Fruit fly (Drosophila melanogaster): Measurements from ENCODE around the gene CG18094.

Gene CG18094

DNA sequence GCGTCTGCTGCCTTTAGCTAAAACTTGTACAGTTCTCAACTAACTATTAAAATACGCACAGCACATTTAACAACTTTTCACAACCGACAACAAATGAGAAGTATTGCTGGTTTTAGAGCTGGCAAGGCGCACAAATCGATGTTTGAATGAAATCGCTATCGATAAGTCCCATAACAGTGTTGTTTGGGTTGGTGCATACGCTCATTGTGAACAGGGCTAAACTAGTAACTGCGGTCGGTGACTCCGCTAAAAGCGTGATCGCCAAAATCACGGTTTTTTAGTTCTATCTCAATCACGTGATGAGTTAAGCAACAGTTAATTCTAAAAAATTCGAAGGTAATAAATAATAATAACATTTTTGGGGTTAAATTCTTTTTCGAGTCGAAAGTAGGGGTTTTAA, 36.7 kb upstream of the CG18094 start, which contains the start of gene Top2 (continued):
- no peak for TF ChIP-seq h (optimal IDR thresholded peaks at IDR 0.05)
- peak; percentile 37; the same call in 1 of the 3 replicates for TF ChIP-seq zfh1 (GFP tag; IDR thresholded peaks at IDR 0.05)
- TF ChIP-seq CG8359 (GFP tag; optimal IDR thresholded peaks at IDR 0.05; ENCODE audit: borderline replicate concordance) = no peak
- no peak for TF ChIP-seq usp (GFP tag; optimal IDR thresholded peaks at IDR 0.05)
- TF ChIP-seq Opbp (GFP tag; IDR thresholded peaks at IDR 0.05; ENCODE audit: partially characterized antibody) = peak; percentile 88
- TF ChIP-seq CG6791 (GFP tag; IDR thresholded peaks at IDR 0.05; ENCODE audit: partially characterized antibody) = peak; percentile 94
- TF ChIP-seq oc (tag; optimal IDR thresholded peaks at IDR 0.05) = peak; percentile 22
- no peak for TF ChIP-seq CG7372 (GFP tag; IDR thresholded peaks at IDR 0.05)
- peak; percentile 95 for TF ChIP-seq HmgD (GFP tag; optimal IDR thresholded peaks at IDR 0.05)
- no peak for TF ChIP-seq CG1647 (GFP tag; optimal IDR thresholded peaks at IDR 0.05)
- no peak for TF ChIP-seq CG3726 (GFP tag; IDR thresholded peaks at IDR 0.05)
- TF ChIP-seq CG4360 (GFP tag; IDR thresholded peaks at IDR 0.05) = no peak
- TF ChIP-seq Oli (tag; optimal IDR thresholded peaks at IDR 0.05) = no peak
- TF ChIP-seq CG6683 (GFP tag; optimal IDR thresholded peaks at IDR 0.05) = no peak
- TF ChIP-seq CG32532 (GFP tag; IDR thresholded peaks at IDR 0.05) = no peak
- peak; percentile 92 for TF ChIP-seq Med (GFP tag)
- peak; percentile 63 for TF ChIP-seq CG34224 (GFP tag; IDR thresholded peaks at IDR 0.05; ENCODE audit: partially characterized antibody)
- TF ChIP-seq gsb-n (tag; optimal IDR thresholded peaks at IDR 0.05) = peak; percentile 27
- no peak for TF ChIP-seq tll (GFP tag; optimal IDR thresholded peaks at IDR 0.05)
- TF ChIP-seq chn (GFP tag; optimal IDR thresholded peaks at IDR 0.05) = peak; percentile 25
- TF ChIP-seq CG30403 (GFP tag; optimal IDR thresholded peaks at IDR 0.05) = peak; percentile 27
- no peak for TF ChIP-seq slp2 (GFP tag; optimal IDR thresholded peaks at IDR 0.05)
- no peak for TF ChIP-seq CG31224 (GFP tag; IDR thresholded peaks at IDR 0.05)
- peak; percentile 15 for TF ChIP-seq fu2 (GFP tag; optimal IDR thresholded peaks at IDR 0.05)
- peak; percentile 92 for TF ChIP-seq CG17186 (GFP tag; optimal IDR thresholded peaks at IDR 0.05)
- no peak for TF ChIP-seq prd (optimal IDR thresholded peaks at IDR 0.05)
- no peak for TF ChIP-seq prd (GFP tag; IDR thresholded peaks at IDR 0.05)
- TF ChIP-seq gro (GFP tag; optimal IDR thresholded peaks at IDR 0.05) = peak; percentile 61
- TF ChIP-seq NfI (GFP tag; optimal IDR thresholded peaks at IDR 0.05) = peak; percentile 48
- no peak for TF ChIP-seq CrebB (tag; optimal IDR thresholded peaks at IDR 0.05)
- peak; percentile 33 for TF ChIP-seq NC2β (GFP tag; optimal IDR thresholded peaks at IDR 0.05)
- peak; percentile 9; the same call in 1 of the 2 replicates for TF ChIP-seq vvl (GFP tag; IDR thresholded peaks at IDR 0.05)
- no peak for TF ChIP-seq da (GFP tag; optimal IDR thresholded peaks at IDR 0.05)
- no peak for TF ChIP-seq cg (GFP tag; optimal IDR thresholded peaks at IDR 0.05)
- peak; percentile 91 for TF ChIP-seq amos (GFP tag; IDR thresholded peaks at IDR 0.05; ENCODE audit: partially characterized antibody)
- peak; percentile 1 for TF ChIP-seq Neu2 (GFP tag; optimal IDR thresholded peaks at IDR 0.05; ENCODE audit: borderline replicate concordance)
- TF ChIP-seq ara (GFP tag; IDR thresholded peaks at IDR 0.05) = no peak
- TF ChIP-seq Nf-YA (GFP tag; IDR thresholded peaks at IDR 0.05) = no peak
- no peak for TF ChIP-seq CG8765 (GFP tag; IDR thresholded peaks at IDR 0.05)
- TF ChIP-seq Lhr (GFP tag; optimal IDR thresholded peaks at IDR 0.05) = peak; percentile 94
- no peak for TF ChIP-seq Taf1 (GFP tag; IDR thresholded peaks at IDR 0.05)
- TF ChIP-seq NC2α (GFP tag; optimal IDR thresholded peaks at IDR 0.05) = no peak
- 0 out of 2 replicates have a peak, but pooled peaks have one; percentile 55 for TF ChIP-seq chm (GFP tag; IDR thresholded peaks at IDR 0.05)
- TF ChIP-seq CG7963 (GFP tag; IDR thresholded peaks at IDR 0.05; ENCODE audit: partially characterized antibody) = peak; percentile 85
- peak; percentile 58 for TF ChIP-seq CG13894 (tag; optimal IDR thresholded peaks at IDR 0.05)
- TF ChIP-seq Dfd (GFP tag; optimal IDR thresholded peaks at IDR 0.05) = no peak
- TF ChIP-seq E2f2 (GFP tag; IDR thresholded peaks at IDR 0.05) = peak; percentile 76
- TF ChIP-seq Dp (GFP tag; optimal IDR thresholded peaks at IDR 0.05) = peak; percentile 68
- TF ChIP-seq CG4730 (GFP tag; IDR thresholded peaks at IDR 0.05) = no peak
- no peak for TF ChIP-seq CG11247 (GFP tag; IDR thresholded peaks at IDR 0.05)
- TF ChIP-seq gt (GFP tag; IDR thresholded peaks at IDR 0.05) = no peak
- peak; percentile 70 for TF ChIP-seq CTCF (GFP tag; optimal IDR thresholded peaks at IDR 0.05)
- TF ChIP-seq B-H1 (GFP tag; IDR thresholded peaks at IDR 0.05) = no peak
